Worm (Caenorhabditis elegans) whole organism, L4 larva: ENCODE data around the gene dlc-1.

Experiments used
- F26F4.8 ChIP-seq: fragments of 200-800 bp; sonication (Bioruptor generic); conservative IDR thresholded peaks from 2 replicates; pipeline ENCODE4 v1.3.6; 2022; ENCODE audit warnings: missing genetic modification characterization, missing compliant biosample characterization
- R02D3.7 ChIP-seq: fragments of 150-350 bp; sonication (generic microtip); optimal IDR thresholded peaks from 3 replicates; lab custom pipeline; 2014; ENCODE audit warnings: missing biosample characterization, missing genetic modification characterization
- Y48G9A.11 ChIP-seq: fragments of 200-800 bp; sonication (Bioruptor generic); IDR thresholded peaks from 2 replicates; pipeline ENCODE4 v1.3.6; 2022; ENCODE audit warnings: missing genetic modification reagents, missing genetic modification characterization, missing compliant biosample characterization
- ZK546.5 ChIP-seq, 2 experiments: sonication (generic microtip); optimal IDR thresholded peaks; 2 replicates each; lab custom pipeline; 2017; ENCODE audit warnings: missing biosample characterization in 2 of 2, missing genetic modification characterization in 2 of 2
- aha-1 ChIP-seq: fragments of 150-350 bp; peaks from one replicate; lab custom pipeline; 2014; ENCODE audit warnings: missing biosample characterization, missing genetic modification characterization
- aly-2 ChIP-seq: sonication (generic microtip); optimal IDR thresholded peaks from 2 replicates; lab custom pipeline; 2018; ENCODE audit warnings: missing biosample characterization, missing genetic modification characterization
- ama-1 ChIP-seq: fragments of 150-350 bp; optimal IDR thresholded peaks from 2 replicates; lab custom pipeline; 2014; ENCODE audit warnings: inconsistent platforms, mixed read lengths
- arid-1 ChIP-seq: fragments of 200-800 bp; sonication (Bioruptor generic); conservative IDR thresholded peaks from 2 replicates; pipeline ENCODE4 v1.3.6; 2022; ENCODE audit warnings: missing genetic modification reagents, missing genetic modification characterization, missing compliant biosample characterization
- ceh-82 ChIP-seq: sonication (generic microtip); optimal IDR thresholded peaks from 2 replicates; lab custom pipeline; 2017; ENCODE audit warnings: missing biosample characterization, missing genetic modification characterization
- daf-8 ChIP-seq: fragments of 200-800 bp; sonication (Bioruptor generic); IDR thresholded peaks from 2 replicates; pipeline ENCODE4 v1.3.6; 2022; ENCODE audit warnings: missing genetic modification characterization, missing compliant biosample characterization
- dmd-6 ChIP-seq: fragments of 200-800 bp; sonication (Bioruptor generic); IDR thresholded peaks from 2 replicates; pipeline ENCODE4 v1.3.6; 2022; ENCODE audit warnings: missing genetic modification reagents, missing genetic modification characterization, missing compliant biosample characterization
- dmd-8 ChIP-seq: fragments of 200-800 bp; sonication (Bioruptor generic); IDR thresholded peaks from 2 replicates; pipeline ENCODE4 v1.3.6; 2022; ENCODE audit warnings: missing genetic modification characterization, missing compliant biosample characterization
- dpl-1 ChIP-seq: fragments of 150-350 bp; optimal IDR thresholded peaks from 2 replicates; lab custom pipeline; 2014; ENCODE audit warnings: missing biosample characterization, missing genetic modification reagents, missing genetic modification characterization
- egl-27 ChIP-seq: sonication (generic microtip); optimal IDR thresholded peaks from 3 replicates; lab custom pipeline; 2017; ENCODE audit warnings: missing biosample characterization, missing genetic modification reagents, missing genetic modification characterization
- lin-15B ChIP-seq: fragments of 150-350 bp; sonication (generic microtip); optimal IDR thresholded peaks from 3 replicates; lab custom pipeline; 2014; ENCODE audit warnings: missing biosample characterization, missing genetic modification characterization
- lin-39 ChIP-seq: fragments of 150-350 bp; optimal IDR thresholded peaks from 2 replicates; lab custom pipeline; 2014; ENCODE audit warnings: missing biosample characterization, missing genetic modification reagents, missing genetic modification characterization
- lir-3 ChIP-seq: sonication (generic microtip); optimal IDR thresholded peaks from 2 replicates; lab custom pipeline; 2016; ENCODE audit warnings: mild to moderate bottlenecking, missing genetic modification characterization, missing compliant biosample characterization
- mep-1 ChIP-seq: fragments of 150-350 bp; sonication (generic microtip); optimal IDR thresholded peaks from 3 replicates; lab custom pipeline; 2014; ENCODE audit warnings: missing biosample characterization, missing genetic modification characterization
- mxl-2 ChIP-seq: fragments of 200-800 bp; sonication (Bioruptor generic); conservative IDR thresholded peaks from 2 replicates; pipeline ENCODE4 v1.3.6; 2022; ENCODE audit warnings: missing genetic modification reagents, missing genetic modification characterization, missing compliant biosample characterization
- nhr-102 ChIP-seq: sonication (generic microtip); optimal IDR thresholded peaks from 2 replicates; lab custom pipeline; 2016; ENCODE audit warnings: mild to moderate bottlenecking, missing genetic modification characterization, moderate library complexity, missing compliant biosample characterization
- nhr-237 ChIP-seq: sonication (generic microtip); optimal IDR thresholded peaks from 2 replicates; lab custom pipeline; 2017; ENCODE audit warnings: missing biosample characterization, missing genetic modification characterization
- nhr-6 ChIP-seq: fragments of 150-350 bp; optimal IDR thresholded peaks from 2 replicates; lab custom pipeline; 2014; ENCODE audit warnings: missing biosample characterization, missing genetic modification characterization
- pha-4 ChIP-seq, 2 experiments: fragments of 150-350 bp in 1 of 2; fragments of 200-800 bp in 1 of 2; sonication (Bioruptor generic) in 1 of 2; IDR thresholded peaks in 1 of 2; optimal IDR thresholded peaks in 1 of 2; 2 replicates each; pipeline versions ENCODE4 v1.3.6 to Lab custom; 2014 to 2022; ENCODE audit warnings: missing genetic modification characterization in 2 of 2, missing genetic modification reagents in 2 of 2, missing biosample characterization in 1 of 2, missing compliant biosample characterization in 1 of 2
- pqm-1 ChIP-seq: sonication (generic microtip); optimal IDR thresholded peaks from 2 replicates; lab custom pipeline; 2017; ENCODE audit warnings: missing biosample characterization, missing genetic modification characterization
- rbr-2 ChIP-seq: sonication (generic microtip); optimal IDR thresholded peaks from 2 replicates; lab custom pipeline; 2016; ENCODE audit warnings: missing genotype, missing genetic modification characterization, missing compliant biosample characterization
- saeg-2 ChIP-seq: fragments of 200-800 bp; sonication (Bioruptor generic); IDR thresholded peaks from 2 replicates; pipeline ENCODE4 v1.3.6; 2022; ENCODE audit warnings: missing genetic modification reagents, missing genetic modification characterization, missing compliant biosample characterization
- snpc-1.2 ChIP-seq: fragments of 200-800 bp; sonication (Bioruptor generic); IDR thresholded peaks from 2 replicates; pipeline ENCODE4 v1.3.6; 2022; ENCODE audit warnings: missing genetic modification reagents, missing genetic modification characterization, missing compliant biosample characterization
- unc-62 ChIP-seq, 3 experiments: fragments of 150-350 bp in 1 of 3; sonication (generic microtip); optimal IDR thresholded peaks in 2 of 3; peaks in 1 of 3; 1 replicate in 1 of 3; 2 replicates in 2 of 3; lab custom pipeline; 2014 to 2017; ENCODE audit warnings: missing biosample characterization in 3 of 3, missing genetic modification characterization in 3 of 3, missing genetic modification reagents in 3 of 3, missing genotype in 1 of 3
- zag-1 ChIP-seq: fragments of 150-350 bp; optimal IDR thresholded peaks from 2 replicates; lab custom pipeline; 2014; ENCODE audit warnings: missing biosample characterization, missing genetic modification characterization
- ztf-11 ChIP-seq: fragments of 150-350 bp; optimal IDR thresholded peaks from 2 replicates; lab custom pipeline; 2014; ENCODE audit warnings: missing biosample characterization, missing genetic modification characterization

dlc-1 gene

DNA sequence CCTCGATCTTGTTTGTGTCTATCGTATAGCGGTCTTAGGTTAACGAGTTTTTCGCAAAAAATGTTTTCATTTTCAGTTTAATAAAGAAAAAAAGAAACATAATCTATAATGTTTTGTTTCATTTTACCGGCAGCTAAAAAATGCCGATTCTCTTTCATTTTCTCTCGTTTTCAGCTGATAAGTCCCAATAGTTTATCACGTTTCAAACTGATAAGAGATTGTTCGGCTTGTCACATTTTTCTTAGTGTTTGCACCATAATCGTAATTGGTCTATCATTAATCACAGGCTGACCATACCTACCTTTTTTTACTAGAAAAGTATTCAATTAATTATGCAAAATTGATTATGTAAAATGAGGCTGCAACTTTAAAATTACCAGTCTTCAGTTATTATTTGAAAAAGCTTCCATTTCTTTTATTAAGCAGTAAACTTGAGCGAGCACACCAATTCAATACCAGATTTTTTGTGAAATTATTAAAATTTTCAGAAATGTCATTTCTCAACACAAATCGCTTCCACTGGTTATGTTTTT lies 31.7 kb upstream of the dlc-1 start, which contains the start of gene F23F12.13 (continued):
- no peak for TF ChIP-seq zag-1 (tag; lab: Kevin White, UChicago)
- no peak for TF ChIP-seq nhr-6 (tag; lab: Kevin White, UChicago)
- TF ChIP-seq snpc-1.2, result no peak
- no peak for TF ChIP-seq F26F4.8 (GFP tag; lab: Robert Waterston, UW)
- peak; percentile 73 for TF ChIP-seq pqm-1 (tag; lab: Kevin White, UChicago)

DNA sequence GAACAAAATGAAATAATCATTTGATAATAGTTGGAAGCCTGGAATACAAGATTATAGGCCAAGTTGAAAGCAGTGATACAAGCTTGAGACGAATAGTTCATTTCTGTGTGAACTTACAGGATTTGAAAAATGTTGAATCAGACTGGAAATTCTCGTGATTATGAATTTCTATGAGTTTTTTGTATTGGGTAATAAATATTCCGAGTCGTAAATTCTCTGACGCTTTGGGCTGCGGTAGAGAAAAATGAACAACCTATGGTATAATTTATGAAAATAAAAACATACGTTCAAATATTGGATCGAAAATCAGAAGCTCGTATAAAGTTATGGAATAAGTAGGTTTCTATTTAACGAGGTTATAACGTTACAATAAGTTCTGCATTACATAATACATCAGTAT lies 29.2 kb upstream of the dlc-1 start, which contains the start of gene srb-11:
Gene srb-11, minus strand, starts transcription at position 101 of the 400 bp plus-strand sequence.
- TF ChIP-seq R02D3.7 (tag; lab: Kevin White, UChicago) (no peak), mep-1 (tag; lab: Kevin White, UChicago) (no peak), lin-15B (tag; lab: Kevin White, UChicago) (no peak), ama-1 (lab: Kevin White, UChicago) (no peak), ceh-82 (tag; lab: Kevin White, UChicago) (no peak), lir-3 (tag; lab: Kevin White, UChicago) (no peak), lin-39 (tag; lab: Kevin White, UChicago) (no peak), egl-27 (tag; lab: Kevin White, UChicago) (no peak), mxl-2 (GFP tag; lab: Robert Waterston, UW) (no peak)

DNA sequence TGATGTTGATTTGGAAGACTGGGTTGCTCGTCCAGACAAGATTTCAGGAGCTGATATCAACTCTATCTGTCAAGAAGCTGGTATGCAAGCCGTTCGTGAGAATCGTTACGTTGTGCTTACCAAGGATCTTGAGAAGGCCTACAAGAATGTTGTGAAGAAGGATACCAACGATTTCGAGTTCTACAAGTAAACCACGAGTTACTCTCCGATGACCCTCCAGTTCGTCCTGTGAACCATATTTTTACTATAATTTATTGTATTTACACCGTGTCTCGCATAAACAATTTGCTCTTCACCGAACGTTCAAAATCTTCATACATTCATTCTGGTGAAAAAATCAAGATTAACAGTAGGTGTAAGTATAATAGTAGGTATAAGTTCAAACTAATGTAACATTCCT lies 27.4 kb upstream of the dlc-1 start:
- peak in 1 of 2 experiments; percentile 90 for TF ChIP-seq unc-62 (GFP tag; optimal IDR thresholded peaks at IDR 0.05 in 1 of 2; lab: Kevin White, UChicago)
- no peak for TF ChIP-seq unc-62 (tag; optimal IDR thresholded peaks at IDR 0.05; lab: Kevin White, UChicago)
- TF ChIP-seq dpl-1 (GFP tag; lab: Kevin White, UChicago), result no peak
- TF ChIP-seq, all 104 proteins: peak for 1

DNA sequence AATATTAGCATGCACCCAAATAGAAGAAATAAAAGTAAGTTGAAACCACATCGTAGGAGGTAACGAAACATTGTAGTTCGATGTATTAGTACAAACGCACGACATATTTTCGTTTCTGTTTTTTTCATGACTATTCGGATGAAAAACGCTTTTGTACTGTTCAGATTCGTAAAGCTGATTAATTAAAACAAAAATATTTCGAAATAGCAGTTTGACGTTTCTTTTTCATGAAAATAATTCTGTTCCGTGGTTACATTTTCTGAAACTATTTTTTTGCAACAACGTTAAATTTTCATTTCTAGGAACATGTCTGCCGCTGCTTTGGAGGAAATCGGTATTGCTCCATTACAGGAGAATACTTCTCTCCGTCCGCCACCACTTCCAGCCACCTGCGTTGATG lies 25.9 kb upstream of the dlc-1 start, which contains the start of gene rpt-3:
Gene rpt-3, plus strand, starts transcription at position 301 of the 400 bp plus-strand sequence.
- TF ChIP-seq arid-1 (GFP tag; lab: Robert Waterston, UW) (no peak), ZK546.5 (tag; optimal IDR thresholded peaks at IDR 0.05; lab: Kevin White, UChicago) (no peak), Y48G9A.11 (GFP tag; lab: Robert Waterston, UW) (0 out of 2 replicates have a peak, but pooled peaks have one; percentile 11), pha-4 (GFP tag; IDR thresholded peaks at IDR 0.05; lab: Robert Waterston, UW) (peak; percentile 29; the same call in 1 of the 2 replicates), pha-4 (tag; optimal IDR thresholded peaks at IDR 0.05; lab: Kevin White, UChicago) (no peak), ztf-11 (no peak)

DNA sequence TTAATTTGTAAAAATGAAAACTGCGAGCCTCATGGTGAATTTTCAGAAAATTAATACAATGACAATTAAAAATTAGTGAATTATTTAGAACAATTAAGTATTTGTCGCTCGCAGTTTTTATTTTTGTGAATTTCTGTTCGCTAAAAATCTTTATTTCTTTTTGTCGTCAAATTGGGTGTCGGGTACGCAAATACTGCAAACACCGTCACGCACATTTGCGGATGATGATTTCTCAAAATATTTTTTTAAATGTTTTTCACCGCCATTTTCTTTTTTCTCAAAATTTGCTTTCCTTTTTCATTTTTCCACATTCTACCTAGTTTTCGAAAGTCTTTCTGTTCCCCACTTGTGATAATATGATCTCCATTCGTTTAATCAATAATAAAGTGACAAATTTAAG lies 25.3 kb upstream of the dlc-1 start:
- no peak for TF ChIP-seq nhr-237 (tag; lab: Kevin White, UChicago)
- TF ChIP-seq dpl-1 (GFP tag; lab: Kevin White, UChicago), result peak; percentile 63
- TF ChIP-seq rbr-2 (tag; lab: Kevin White, UChicago), result peak; percentile 24

DNA sequence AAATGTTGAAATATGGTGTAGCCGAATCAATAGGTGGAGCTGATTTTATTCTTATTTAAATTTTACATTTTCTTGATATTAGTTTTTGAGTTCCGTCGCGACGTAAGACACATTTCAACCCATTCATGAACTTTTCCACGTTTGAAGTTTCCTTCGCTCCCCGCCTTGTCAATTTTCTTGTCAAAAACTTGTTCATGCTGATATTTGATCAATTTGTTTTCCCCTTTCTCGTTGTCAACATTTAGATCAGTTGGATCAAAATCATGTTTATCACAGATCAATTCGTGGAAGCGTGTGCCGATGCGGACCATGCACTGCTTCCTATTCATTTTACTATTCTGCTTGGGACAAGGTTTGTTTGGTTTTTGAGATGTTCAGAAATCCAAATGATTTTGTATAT lies 19.3 kb upstream of the dlc-1 start, which contains the start of gene chtb-2:
Gene chtb-2, plus strand, starts transcription at position 301 of the 400 bp plus-strand sequence.
- TF ChIP-seq nhr-102 (tag; lab: Kevin White, UChicago) (no peak), dmd-8 (GFP tag; lab: Robert Waterston, UW) (no peak), daf-8 (no peak), saeg-2 (GFP tag; lab: Robert Waterston, UW) (no peak), aly-2 (no peak)

DNA sequence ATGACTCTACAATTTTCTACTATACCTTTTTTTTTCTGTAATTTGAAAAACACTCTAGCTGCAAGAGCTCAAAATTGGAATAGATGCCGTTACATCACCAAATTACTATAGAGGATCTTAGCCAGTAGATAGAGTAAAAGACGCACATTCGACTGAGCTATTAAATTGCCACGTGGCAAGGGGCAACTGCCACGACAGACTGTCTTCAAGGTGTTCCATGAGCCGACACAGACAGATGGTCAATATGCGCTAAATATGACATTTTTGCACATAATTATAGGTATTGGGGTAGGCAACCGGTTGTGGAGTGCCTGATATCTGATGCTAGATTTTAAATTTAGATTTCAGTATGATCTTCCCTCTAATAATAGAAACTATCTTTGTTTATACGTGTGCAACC lies 15.9 kb upstream of the dlc-1 start:
- no peak for TF ChIP-seq dmd-6 (GFP tag; lab: Robert Waterston, UW)
- peak; percentile 93 for TF ChIP-seq aha-1 (tag; lab: Kevin White, UChicago)
- TF ChIP-seq, all 104 proteins: peak for 1
